Worm (Caenorhabditis elegans): ENCODE results near the gene msp-32.

DNA sequence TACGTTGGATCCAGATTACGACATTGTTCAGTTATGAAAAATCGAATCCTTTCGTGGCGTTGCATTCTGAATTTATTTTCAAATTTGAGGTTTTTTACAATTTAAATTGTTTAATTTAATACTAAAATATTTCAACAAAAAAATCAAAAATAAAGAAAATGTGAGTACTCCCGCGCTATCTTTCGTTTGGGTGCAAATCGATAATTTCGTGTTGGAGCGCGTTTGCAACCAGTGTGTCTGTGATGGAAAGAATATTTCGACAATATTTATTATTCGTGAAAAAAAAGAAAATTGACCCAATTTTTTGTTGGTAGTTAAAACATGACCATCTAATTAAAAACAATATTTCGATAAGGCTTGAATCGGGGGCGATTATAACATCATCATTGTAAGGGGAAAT, 3.4 kb downstream of the msp-32 start, which contains the start of gene R05F9.9:
- no peak for TF ChIP-seq ama-1 (optimal IDR thresholded peaks at IDR 0.05)
- TF ChIP-seq ceh-13 (GFP tag; optimal IDR thresholded peaks at IDR 0.05): no peak
- no peak for TF ChIP-seq pes-1 (GFP tag; IDR thresholded peaks at IDR 0.05)
- no peak for TF ChIP-seq B0310.2 (tag; optimal IDR thresholded peaks at IDR 0.05)
- TF ChIP-seq hnd-1 (tag; optimal IDR thresholded peaks at IDR 0.05): no peak
- TF ChIP-seq hmg-4 (GFP tag; optimal IDR thresholded peaks at IDR 0.05): no peak
- TF ChIP-seq ets-7 (tag; optimal IDR thresholded peaks at IDR 0.05): no peak
- no peak for TF ChIP-seq flt-1 (GFP tag; IDR thresholded peaks at IDR 0.05)

All from whole organism, early embryonic.